Worm (Caenorhabditis elegans) whole organism, L1 larva: ENCODE measurements around the gene lgc-10.

Experiments
- C04F5.9 ChIP-seq: sonication (generic microtip); optimal IDR thresholded peaks from 2 replicates; lab custom pipeline; 2016; ENCODE audit warnings: missing genetic modification characterization, missing compliant biosample characterization
- C16A3.4 ChIP-seq: fragments of 150-350 bp; optimal IDR thresholded peaks from 2 replicates; lab custom pipeline; 2014; ENCODE audit warnings: missing biosample characterization, missing genetic modification characterization
- C34B4.2 ChIP-seq: sonication (generic microtip); optimal IDR thresholded peaks from 2 replicates; lab custom pipeline; 2017; ENCODE audit warnings: mild to moderate bottlenecking, missing genetic modification characterization, missing compliant biosample characterization
- F16B12.6 ChIP-seq: fragments of 150-350 bp; optimal IDR thresholded peaks from 2 replicates; lab custom pipeline; 2014; ENCODE audit warnings: missing biosample characterization, missing genetic modification characterization
- aha-1 ChIP-seq: fragments of 150-350 bp; optimal IDR thresholded peaks from 2 replicates; lab custom pipeline; 2014; ENCODE audit warnings: missing biosample characterization, missing genetic modification characterization
- aly-2 ChIP-seq: fragments of 150-350 bp; optimal IDR thresholded peaks from 2 replicates; lab custom pipeline; 2014; ENCODE audit warnings: missing biosample characterization, missing genetic modification characterization
- ama-1 ChIP-seq: fragments of 150-350 bp; optimal IDR thresholded peaks from 2 replicates; lab custom pipeline; 2014
- blmp-1 ChIP-seq: fragments of 150-350 bp; optimal IDR thresholded peaks from 2 replicates; lab custom pipeline; 2014; ENCODE audit warnings: missing biosample characterization, missing genetic modification characterization
- ceh-63 ChIP-seq: fragments of 200-800 bp; sonication (Bioruptor generic); optimal IDR thresholded peaks from 2 replicates; lab custom pipeline; 2018; ENCODE audit warnings: mild to moderate bottlenecking, missing genetic modification characterization, missing compliant biosample characterization
- ceh-8 ChIP-seq: fragments of 200-800 bp; sonication (Bioruptor generic); optimal IDR thresholded peaks from 2 replicates; lab custom pipeline; 2018; ENCODE audit warnings: mild to moderate bottlenecking, missing genetic modification characterization, moderate library complexity, missing compliant biosample characterization
- ceh-82 ChIP-seq, 3 experiments: fragments of 150-350 bp in 1 of 3; sonication (generic microtip) in 2 of 3; optimal IDR thresholded peaks; 2 replicates each; lab custom pipeline; 2014 to 2017; ENCODE audit warnings: missing biosample characterization in 3 of 3, missing genetic modification characterization in 3 of 3
- ceh-88 ChIP-seq: fragments of 200-800 bp; sonication (Bioruptor generic); IDR thresholded peaks from 2 replicates; pipeline ENCODE4 v1.3.6; 2022; ENCODE audit warnings: missing genetic modification characterization, missing compliant biosample characterization
- efl-1 ChIP-seq, 4 experiments: fragments of 150-350 bp; optimal IDR thresholded peaks in 3 of 4; peaks in 1 of 4; 1 replicate in 1 of 4; 2 replicates in 3 of 4; lab custom pipeline; 2014; ENCODE audit warnings: missing biosample characterization in 2 of 4, missing genetic modification characterization in 2 of 4, missing genetic modification reagents in 2 of 4
- efl-3 ChIP-seq: fragments of 200-800 bp; sonication (Bioruptor generic); optimal IDR thresholded peaks from 2 replicates; lab custom pipeline; 2018; ENCODE audit warnings: mild to moderate bottlenecking, missing genetic modification characterization, missing compliant biosample characterization
- egl-27 ChIP-seq, 2 experiments: fragments of 150-350 bp in 1 of 2; sonication (generic microtip); optimal IDR thresholded peaks; 3 replicates each; lab custom pipeline; 2017 to 2018; ENCODE audit warnings: missing biosample characterization in 2 of 2, missing genetic modification characterization in 2 of 2, missing genetic modification reagents in 2 of 2
- elt-3 ChIP-seq, 6 experiments: fragments of 150-350 bp in 1 of 6; sonication (generic microtip); optimal IDR thresholded peaks; 2 replicates each; lab custom pipeline; 2017 to 2018; ENCODE audit warnings: missing biosample characterization in 6 of 6, missing genetic modification characterization in 6 of 6, inconsistent platforms in 1 of 6
- fkh-10 ChIP-seq: sonication (generic microtip); optimal IDR thresholded peaks from 2 replicates; lab custom pipeline; 2017; ENCODE audit warnings: missing biosample characterization, missing genetic modification reagents, missing genetic modification characterization
- fkh-8 ChIP-seq: sonication (generic microtip); optimal IDR thresholded peaks from 2 replicates; lab custom pipeline; 2016; ENCODE audit warnings: mild to moderate bottlenecking, missing genetic modification characterization, missing compliant biosample characterization
- fos-1 ChIP-seq: fragments of 150-350 bp; optimal IDR thresholded peaks from 2 replicates; lab custom pipeline; 2014; ENCODE audit warnings: missing biosample characterization, missing genetic modification characterization
- hlh-17 ChIP-seq: fragments of 200-800 bp; sonication (Bioruptor generic); optimal IDR thresholded peaks from 2 replicates; lab custom pipeline; 2018; ENCODE audit warnings: missing genetic modification characterization, mild to moderate bottlenecking, missing compliant biosample characterization, moderate library complexity, borderline replicate concordance
- hpl-2 ChIP-seq: fragments of 150-350 bp; optimal IDR thresholded peaks from 2 replicates; lab custom pipeline; 2014; ENCODE audit warnings: missing biosample characterization, missing genetic modification reagents, missing genetic modification characterization
- irx-1 ChIP-seq: sonication (generic microtip); optimal IDR thresholded peaks from 2 replicates; lab custom pipeline; 2016; ENCODE audit warnings: missing genetic modification characterization, missing compliant biosample characterization
- isw-1 ChIP-seq: fragments of 200-800 bp; sonication (Bioruptor generic); IDR thresholded peaks from 2 replicates; pipeline ENCODE4 v1.3.6; 2022; ENCODE audit warnings: missing genetic modification characterization, missing compliant biosample characterization
- jun-1 ChIP-seq: fragments of 150-350 bp; optimal IDR thresholded peaks from 2 replicates; lab custom pipeline; 2014; ENCODE audit warnings: missing biosample characterization, missing genetic modification reagents, missing genetic modification characterization
- lin-14 ChIP-seq: fragments of 200-800 bp; sonication (Bioruptor generic); optimal IDR thresholded peaks from 2 replicates; lab custom pipeline; 2018; ENCODE audit warnings: mild to moderate bottlenecking, missing genetic modification characterization, moderate library complexity, missing compliant biosample characterization
- lin-15B ChIP-seq: fragments of 150-350 bp; sonication (generic microtip); optimal IDR thresholded peaks from 3 replicates; lab custom pipeline; 2014; ENCODE audit warnings: missing biosample characterization, missing genetic modification characterization
- lin-39 ChIP-seq: fragments of 150-350 bp; optimal IDR thresholded peaks from 2 replicates; lab custom pipeline; 2014; ENCODE audit warnings: missing biosample characterization, missing genetic modification reagents, missing genetic modification characterization
- lsy-2 ChIP-seq, 2 experiments: fragments of 150-350 bp; optimal IDR thresholded peaks; 2 replicates each; lab custom pipeline; 2014; ENCODE audit warnings: missing biosample characterization in 2 of 2, missing genetic modification characterization in 2 of 2
- mab-9 ChIP-seq: fragments of 200-800 bp; sonication (Bioruptor generic); IDR thresholded peaks from 2 replicates; pipeline ENCODE4 v1.3.6; 2022; ENCODE audit warnings: missing genetic modification reagents, missing genetic modification characterization, missing compliant biosample characterization
- mep-1 ChIP-seq: fragments of 150-350 bp; optimal IDR thresholded peaks from 2 replicates; lab custom pipeline; 2014; ENCODE audit warnings: missing biosample characterization, missing genetic modification characterization
- nhr-11 ChIP-seq: fragments of 150-350 bp; optimal IDR thresholded peaks from 2 replicates; lab custom pipeline; 2014; ENCODE audit warnings: missing biosample characterization, missing genetic modification characterization
- nhr-12 ChIP-seq: sonication (generic microtip); optimal IDR thresholded peaks from 2 replicates; lab custom pipeline; 2017; ENCODE audit warnings: missing biosample characterization, missing genetic modification characterization
- nhr-19 ChIP-seq: fragments of 200-800 bp; sonication (Bioruptor generic); conservative IDR thresholded peaks from 2 replicates; pipeline ENCODE4 v1.3.6; 2022; ENCODE audit warnings: missing genetic modification characterization, missing compliant biosample characterization
- nhr-237 ChIP-seq: fragments of 150-350 bp; optimal IDR thresholded peaks from 2 replicates; lab custom pipeline; 2014; ENCODE audit warnings: missing biosample characterization, missing genetic modification characterization
- nhr-28 ChIP-seq: fragments of 150-350 bp; optimal IDR thresholded peaks from 2 replicates; lab custom pipeline; 2014; ENCODE audit warnings: missing biosample characterization, missing genetic modification characterization
- nhr-47 ChIP-seq: sonication (generic microtip); optimal IDR thresholded peaks from 2 replicates; lab custom pipeline; 2016; ENCODE audit warnings: mild to moderate bottlenecking, missing genetic modification characterization, moderate library complexity, missing compliant biosample characterization
- nhr-76 ChIP-seq: sonication (generic microtip); optimal IDR thresholded peaks from 2 replicates; lab custom pipeline; 2017; ENCODE audit warnings: missing biosample characterization, missing genetic modification characterization
- nhr-90 ChIP-seq: sonication (generic microtip); optimal IDR thresholded peaks from 2 replicates; lab custom pipeline; 2016; ENCODE audit warnings: mild to moderate bottlenecking, missing genetic modification characterization, missing compliant biosample characterization; ENCODE audit not compliant: poor library complexity
- pag-3 ChIP-seq: sonication (generic microtip); optimal IDR thresholded peaks from 2 replicates; lab custom pipeline; 2017; ENCODE audit warnings: missing genetic modification characterization, mild to moderate bottlenecking, missing compliant biosample characterization, antibody characterized with exemption, borderline replicate concordance; ENCODE audit not compliant: insufficient read depth
- pax-3 ChIP-seq: fragments of 200-800 bp; sonication (Bioruptor generic); optimal IDR thresholded peaks from 2 replicates; lab custom pipeline; 2018; ENCODE audit warnings: mild to moderate bottlenecking, missing genetic modification characterization, moderate library complexity, missing compliant biosample characterization
- rnt-1 ChIP-seq: sonication (generic microtip); optimal IDR thresholded peaks from 2 replicates; lab custom pipeline; 2016; ENCODE audit warnings: mild to moderate bottlenecking, missing genetic modification characterization, moderate library complexity, missing compliant biosample characterization
- skn-1 ChIP-seq: fragments of 150-350 bp; optimal IDR thresholded peaks from 2 replicates; lab custom pipeline; 2014; ENCODE audit warnings: missing biosample characterization, missing genetic modification characterization
- snpc-4 ChIP-seq: fragments of 150-350 bp; optimal IDR thresholded peaks from 2 replicates; lab custom pipeline; 2014; ENCODE audit warnings: missing biosample characterization, missing genetic modification characterization
- sptf-1 ChIP-seq: fragments of 150-350 bp; optimal IDR thresholded peaks from 2 replicates; lab custom pipeline; 2014; ENCODE audit warnings: missing biosample characterization, missing genetic modification characterization
- swsn-7 ChIP-seq: sonication (generic microtip); optimal IDR thresholded peaks from 2 replicates; lab custom pipeline; 2016; ENCODE audit warnings: missing genetic modification characterization, missing compliant biosample characterization
- tbx-2 ChIP-seq: sonication (generic microtip); optimal IDR thresholded peaks from 2 replicates; lab custom pipeline; 2016; ENCODE audit warnings: missing genetic modification characterization, missing compliant biosample characterization
- tlp-1 ChIP-seq: fragments of 150-350 bp; optimal IDR thresholded peaks from 2 replicates; lab custom pipeline; 2014; ENCODE audit warnings: missing biosample characterization, missing genetic modification characterization
- vab-15 ChIP-seq: sonication (generic microtip); optimal IDR thresholded peaks from 2 replicates; lab custom pipeline; 2017; ENCODE audit warnings: missing genotype, mild to moderate bottlenecking, missing genetic modification characterization, missing compliant biosample characterization

The lgc-10 gene

ce11 chrIV:6480978-6481377 is 23.6 kb upstream of the lgc-10 start (continued):
- TF ChIP-seq hpl-2 (GFP tag; lab: Kevin White, UChicago) (no peak), nhr-19 (GFP tag; lab: Robert Waterston, UW) (peak; percentile 40), ceh-88 (GFP tag; lab: Robert Waterston, UW) (no peak), mep-1 (tag; lab: Kevin White, UChicago) (no peak), ceh-8 (GFP tag; lab: Kevin White, UChicago) (no peak), nhr-12 (no peak), mab-9 (GFP tag; lab: Robert Waterston, UW) (no peak), fos-1 (tag; lab: Kevin White, UChicago) (no peak), C04F5.9 (tag; lab: Kevin White, UChicago) (no peak), nhr-237 (tag; lab: Kevin White, UChicago) (no peak), fkh-8 (no peak), ceh-63 (GFP tag; lab: Kevin White, UChicago) (no peak), rnt-1 (tag; lab: Kevin White, UChicago) (peak; percentile 44), swsn-7 (tag; lab: Kevin White, UChicago) (peak; percentile 8), pax-3 (tag; lab: Kevin White, UChicago) (no peak), elt-3 (tag; optimal IDR thresholded peaks at IDR 0.05; lab: Kevin White, UChicago) (peak in 1 of 6 experiments; percentile 25), nhr-76 (no peak), blmp-1 (tag; lab: Kevin White, UChicago) (no peak)

DNA sequence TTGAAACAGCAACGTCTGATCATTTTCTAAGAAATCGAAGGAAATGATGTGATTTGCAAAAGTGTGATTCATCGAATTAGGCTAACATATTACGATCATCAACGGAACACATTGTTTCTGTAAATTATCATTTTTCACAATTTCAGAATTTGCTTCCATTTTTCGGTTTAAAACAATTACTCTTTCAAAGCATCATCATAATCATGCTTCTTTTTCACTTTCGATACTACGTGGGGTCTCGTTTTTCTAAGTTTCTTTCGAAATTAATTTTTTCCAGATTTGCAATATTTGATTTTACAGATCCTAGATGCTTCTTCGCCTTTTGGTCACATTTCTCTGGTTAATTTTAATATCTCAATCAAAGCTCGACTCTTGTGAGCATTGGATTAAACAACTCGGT is 22.8 kb upstream of the lgc-10 start, which contains the start of gene tyr-6:
TSS of gene tyr-6 (plus strand) at position 301 of the 400 bp plus-strand sequence.
- TF ChIP-seq ceh-8 (GFP tag; lab: Kevin White, UChicago): no peak
- no peak for TF ChIP-seq ama-1
- TF ChIP-seq nhr-11 (tag; lab: Kevin White, UChicago): no peak
- TF ChIP-seq fkh-10 (GFP tag; lab: Kevin White, UChicago): no peak
- TF ChIP-seq hlh-17 (GFP tag; lab: Kevin White, UChicago): no peak
- no peak for TF ChIP-seq rnt-1 (tag; lab: Kevin White, UChicago)

- TF ChIP-seq isw-1 (GFP tag; lab: Robert Waterston, UW): no peak; the same call in 1 of the 2 replicates
- no peak for TF ChIP-seq efl-3
- TF ChIP-seq lin-15B: peak; percentile 45
- peak; percentile 42 for TF ChIP-seq fos-1 (tag; lab: Kevin White, UChicago)
- TF ChIP-seq lin-14 (GFP tag; lab: Kevin White, UChicago): peak; percentile 88
- no peak for TF ChIP-seq mab-9 (GFP tag; lab: Robert Waterston, UW)
- TF ChIP-seq ceh-82 (tag; optimal IDR thresholded peaks at IDR 0.05; lab: Kevin White, UChicago): peak in 2 of 3 experiments; percentile 31 to 43
- no peak for TF ChIP-seq C04F5.9 (tag; lab: Kevin White, UChicago)
- TF ChIP-seq aha-1 (tag; lab: Kevin White, UChicago): no peak
- TF ChIP-seq sptf-1 (tag; lab: Kevin White, UChicago): no peak
- TF ChIP-seq fkh-10 (GFP tag; lab: Kevin White, UChicago): peak; percentile 33
- no peak for TF ChIP-seq aly-2 (tag; lab: Kevin White, UChicago)
- no peak for TF ChIP-seq hlh-17 (GFP tag; lab: Kevin White, UChicago)
- TF ChIP-seq jun-1: peak; percentile 31
- TF ChIP-seq tbx-2: peak; percentile 31
- no peak for TF ChIP-seq pag-3 (tag; lab: Kevin White, UChicago)
- TF ChIP-seq C34B4.2 (tag; lab: Kevin White, UChicago): no peak
- peak; percentile 56 for TF ChIP-seq nhr-47
- peak; percentile 28 for TF ChIP-seq lin-39 (tag; lab: Kevin White, UChicago)
- peak; percentile 22 for TF ChIP-seq skn-1 (tag; lab: Kevin White, UChicago)
- TF ChIP-seq nhr-90 (tag; lab: Kevin White, UChicago): peak; percentile 25
- no peak for TF ChIP-seq tlp-1 (tag; lab: Kevin White, UChicago)
- no peak for TF ChIP-seq nhr-28 (tag; lab: Kevin White, UChicago)
- peak; percentile 30 for TF ChIP-seq snpc-4
- TF ChIP-seq egl-27 (tag; optimal IDR thresholded peaks at IDR 0.05; lab: Kevin White, UChicago): no peak
- peak; percentile 6 for TF ChIP-seq F16B12.6 (tag; lab: Kevin White, UChicago)
- TF ChIP-seq C16A3.4 (tag; lab: Kevin White, UChicago): peak; percentile 4
- TF ChIP-seq efl-1 (optimal IDR thresholded peaks at IDR 0.05; lab: Kevin White, UChicago): peak; percentile 59 to 63
- TF ChIP-seq efl-1 (GFP tag; optimal IDR thresholded peaks at IDR 0.05 in 1 of 2; lab: Kevin White, UChicago): peak; percentile 52 to 53
- TF ChIP-seq lsy-2 (tag; optimal IDR thresholded peaks at IDR 0.05; lab: Kevin White, UChicago): peak; percentile 54 to 76
- peak; percentile 47 for TF ChIP-seq irx-1 (tag; lab: Kevin White, UChicago)
- no peak for TF ChIP-seq vab-15 (tag; lab: Kevin White, UChicago)
Observed at ce11 chrIV:6474751-6475150, 17.4 kb upstream of the lgc-10 start.
